Fruit fly (Drosophila melanogaster): ENCODE data around the gene SA2.

SA2 gene

dm6 chr3L:1388862-1389261 is 48.8 kb downstream of the SA2 start:
- no peak for TF ChIP-seq toe (GFP tag; optimal IDR thresholded peaks at IDR 0.05)
- no peak for TF ChIP-seq CG7045 (GFP tag; optimal IDR thresholded peaks at IDR 0.05)
- TF ChIP-seq pad (GFP tag; optimal IDR thresholded peaks at IDR 0.05): no peak
- no peak for TF ChIP-seq CG5204 (GFP tag; optimal IDR thresholded peaks at IDR 0.05)
- TF ChIP-seq cic (GFP tag; optimal IDR thresholded peaks at IDR 0.05): no peak
- TF ChIP-seq bab1 (GFP tag; optimal IDR thresholded peaks at IDR 0.05): no peak
- no peak for TF ChIP-seq Crg-1 (GFP tag; optimal IDR thresholded peaks at IDR 0.05)
- TF ChIP-seq CG1620 (GFP tag; optimal IDR thresholded peaks at IDR 0.05): no peak
- TF ChIP-seq Clk (GFP tag; optimal IDR thresholded peaks at IDR 0.05): no peak
- no peak for TF ChIP-seq CG14711 (tag; optimal IDR thresholded peaks at IDR 0.05)
- no peak for TF ChIP-seq CG12768 (GFP tag; optimal IDR thresholded peaks at IDR 0.05)
- no peak for TF ChIP-seq CG33017 (tag; optimal IDR thresholded peaks at IDR 0.05)

dm6 chr3L:1388094-1388493 is 49.6 kb downstream of the SA2 start:
- TF ChIP-seq ovo (GFP tag; optimal IDR thresholded peaks at IDR 0.05): no peak
- TF ChIP-seq CG11617 (GFP tag; optimal IDR thresholded peaks at IDR 0.05): no peak
- TF ChIP-seq kay (GFP tag; ENCODE audit: borderline replicate concordance): no peak
- no peak for TF ChIP-seq CG33017 (tag; optimal IDR thresholded peaks at IDR 0.05)
- TF ChIP-seq cic (GFP tag; optimal IDR thresholded peaks at IDR 0.05): no peak
- TF ChIP-seq Clk (GFP tag; optimal IDR thresholded peaks at IDR 0.05): no peak
- no peak for TF ChIP-seq Crg-1 (GFP tag; optimal IDR thresholded peaks at IDR 0.05)
- TF ChIP-seq pad (GFP tag; optimal IDR thresholded peaks at IDR 0.05): no peak
- TF ChIP-seq tj (GFP tag; optimal IDR thresholded peaks at IDR 0.05): no peak
- TF ChIP-seq CG7101 (tag; optimal IDR thresholded peaks at IDR 0.05): no peak
- TF ChIP-seq CG14711 (tag; optimal IDR thresholded peaks at IDR 0.05): no peak
- no peak for TF ChIP-seq CG1620 (GFP tag; optimal IDR thresholded peaks at IDR 0.05)
- no peak for TF ChIP-seq CG12768 (GFP tag; optimal IDR thresholded peaks at IDR 0.05)
- TF ChIP-seq toe (GFP tag; optimal IDR thresholded peaks at IDR 0.05): no peak
- no peak for TF ChIP-seq CG5204 (GFP tag; optimal IDR thresholded peaks at IDR 0.05)
- TF ChIP-seq Mnt (GFP tag; optimal IDR thresholded peaks at IDR 0.05): no peak
- TF ChIP-seq bab1 (GFP tag; optimal IDR thresholded peaks at IDR 0.05): no peak
- TF ChIP-seq Hr96 (GFP tag; optimal IDR thresholded peaks at IDR 0.05): no peak
- no peak for TF ChIP-seq cnc (optimal IDR thresholded peaks at IDR 0.05)

- TF ChIP-seq CG33017 (tag; optimal IDR thresholded peaks at IDR 0.05): no peak
- no peak for TF ChIP-seq CG7101 (tag; optimal IDR thresholded peaks at IDR 0.05)
- TF ChIP-seq cic (GFP tag; optimal IDR thresholded peaks at IDR 0.05): no peak
- TF ChIP-seq bab1 (GFP tag; optimal IDR thresholded peaks at IDR 0.05): no peak
- TF ChIP-seq CG11617 (GFP tag; optimal IDR thresholded peaks at IDR 0.05): no peak
- TF ChIP-seq cnc (optimal IDR thresholded peaks at IDR 0.05): no peak
- no peak for TF ChIP-seq Mnt (GFP tag; optimal IDR thresholded peaks at IDR 0.05)
- no peak for TF ChIP-seq tj (GFP tag; optimal IDR thresholded peaks at IDR 0.05)
These were observed 51.9 kb downstream of the SA2 start for dm6 chr3L:1385683-1386246.
